Fruit fly (Drosophila melanogaster): Measurements from ENCODE around the gene Pbp95.

Pbp95 gene

DNA sequence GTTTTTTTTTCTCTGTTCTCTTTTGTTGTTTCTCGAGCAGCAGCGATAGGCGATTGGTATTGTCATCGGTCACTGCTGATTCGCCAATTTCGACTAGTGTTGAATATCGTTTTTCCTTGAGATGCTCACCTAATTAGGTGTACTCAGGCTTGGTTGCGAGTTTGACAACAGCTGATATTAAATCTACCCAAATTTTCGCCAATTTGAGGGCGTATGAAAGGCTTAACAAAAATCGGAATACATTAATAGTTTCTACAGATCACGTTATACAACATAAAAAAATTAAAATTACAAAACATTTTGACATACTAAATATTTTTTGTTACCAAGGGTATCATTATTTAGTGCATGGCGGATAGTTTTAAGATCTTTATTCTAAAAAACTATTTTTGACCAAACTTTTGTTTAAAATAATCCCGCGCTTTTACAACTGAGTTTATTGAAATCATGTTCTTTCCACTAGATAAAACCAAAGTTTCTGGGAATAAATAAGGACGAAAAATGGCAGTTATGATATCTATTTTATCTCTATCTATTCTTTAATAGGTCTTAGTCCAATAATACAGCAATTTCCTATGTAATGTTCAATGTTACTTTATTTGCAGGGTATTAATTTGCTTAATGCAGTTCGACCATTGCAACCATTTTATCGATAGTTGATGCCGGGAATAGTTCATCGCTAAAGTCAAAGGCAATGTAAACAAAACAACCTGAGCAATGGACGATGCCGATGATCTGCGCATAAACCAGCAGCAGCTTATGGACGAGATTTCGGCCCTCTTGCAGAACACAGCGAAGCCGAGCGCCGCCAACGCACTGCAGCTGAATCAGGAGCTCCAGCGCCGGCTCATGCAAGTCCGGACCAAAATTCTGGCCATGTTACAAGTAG, at the start of gene Pbp95, which contains the start of gene CG10435:
Gene Pbp95 (plus strand): TSS at position 671 of the 889 bp plus-strand sequence.
Gene CG10435 (minus strand): TSS at position 81 of the 889 bp plus-strand sequence.
- TF ChIP-seq pan (optimal IDR thresholded peaks at IDR 0.05) (peak; percentile 71), EcR (GFP tag; optimal IDR thresholded peaks at IDR 0.05) (no peak), psq (optimal IDR thresholded peaks at IDR 0.05) (no peak), usp (GFP tag; optimal IDR thresholded peaks at IDR 0.05) (no peak), CG8478 (optimal IDR thresholded peaks at IDR 0.05) (no peak)

DNA sequence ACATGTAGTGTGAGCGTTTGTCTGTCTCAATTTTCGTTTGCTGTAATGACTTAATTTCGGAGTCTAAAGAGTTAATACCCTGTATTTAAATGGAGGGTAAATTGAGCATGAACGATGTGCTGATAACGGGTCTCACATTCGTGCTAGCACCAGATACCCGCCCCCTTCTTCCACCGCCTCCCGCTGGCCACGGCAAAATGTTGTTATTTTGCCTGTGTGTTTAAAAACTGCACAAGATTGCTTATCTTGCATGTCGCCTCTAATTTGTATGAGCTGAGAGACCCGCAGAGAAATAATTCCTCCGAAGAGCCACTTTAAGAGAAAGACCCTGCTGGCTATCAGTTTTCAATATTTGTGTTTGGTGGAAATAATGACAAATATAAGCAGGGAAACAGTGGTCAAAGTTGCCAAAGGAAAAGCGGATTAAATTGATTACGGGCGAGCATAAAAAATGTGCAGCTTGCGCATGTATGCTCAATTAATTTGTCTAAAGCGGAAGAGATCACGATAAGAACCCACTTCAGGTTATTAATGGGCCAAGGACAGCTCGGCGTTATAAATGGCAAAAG, 48.8 kb upstream of the Pbp95 start:
- no peak for TF ChIP-seq Dll (optimal IDR thresholded peaks at IDR 0.05)

DNA sequence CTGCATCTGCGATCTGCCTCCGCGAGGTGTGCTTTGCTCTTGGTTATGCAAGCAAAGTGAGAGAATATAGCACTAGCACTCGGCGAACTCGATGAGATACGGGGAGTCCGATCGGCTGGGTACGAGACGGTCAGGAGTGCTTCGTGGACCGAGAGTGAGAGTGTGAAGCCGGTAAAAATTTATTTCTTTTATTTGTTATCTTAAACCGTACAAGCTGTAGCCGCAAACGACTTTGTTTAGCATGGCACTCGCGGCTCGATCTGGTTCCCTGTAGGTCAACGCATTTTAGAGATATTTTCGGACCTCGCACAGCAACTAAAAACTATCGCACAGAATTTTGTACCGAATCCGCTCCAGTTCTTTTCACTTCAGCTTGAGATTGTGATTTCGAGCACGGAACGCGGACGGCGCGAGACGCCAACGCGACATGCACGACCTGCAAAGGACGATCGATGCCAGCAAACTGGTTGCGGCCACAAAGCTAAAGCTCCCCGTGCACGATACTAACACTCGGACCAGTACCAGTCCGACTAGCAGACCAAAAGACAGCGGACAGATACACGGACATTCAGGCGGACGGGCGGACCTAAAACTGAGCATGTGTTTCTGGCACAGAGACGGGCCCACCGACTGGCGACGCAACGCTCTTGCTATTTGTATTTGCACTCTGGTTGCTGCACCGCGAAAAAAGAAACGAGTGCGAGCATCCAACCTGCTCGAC, 46.9 kb upstream of the Pbp95 start:
- no peak for TF ChIP-seq psq (optimal IDR thresholded peaks at IDR 0.05)

DNA sequence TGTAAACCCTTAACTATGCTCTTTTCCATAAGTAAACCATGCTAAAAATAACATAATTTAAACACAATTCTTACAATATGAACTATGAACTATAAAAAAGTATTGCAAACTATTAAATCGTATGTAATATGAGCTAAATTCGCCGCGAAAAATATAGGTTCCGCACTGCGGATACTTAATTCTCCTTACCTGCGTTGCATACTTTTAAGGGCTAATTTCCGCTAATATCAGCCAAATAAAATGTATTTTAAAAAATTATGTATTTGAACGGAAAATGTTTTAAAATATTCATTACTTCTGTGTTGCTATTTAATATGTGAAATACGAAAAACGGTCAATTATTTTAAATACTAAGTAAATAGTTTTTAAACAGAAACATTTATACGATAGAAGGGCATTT, 46.2 kb upstream of the Pbp95 start, which contains the start of gene dsx:
Gene dsx (minus strand): TSS at position 62 of the 400 bp plus-strand sequence.
- TF ChIP-seq psq (optimal IDR thresholded peaks at IDR 0.05), result no peak
- TF ChIP-seq usp (GFP tag; optimal IDR thresholded peaks at IDR 0.05), result no peak
- TF ChIP-seq CG8478 (optimal IDR thresholded peaks at IDR 0.05), result no peak
- no peak for TF ChIP-seq Dll (optimal IDR thresholded peaks at IDR 0.05)
- TF ChIP-seq EcR (GFP tag; optimal IDR thresholded peaks at IDR 0.05), result no peak
- no peak for TF ChIP-seq pan (optimal IDR thresholded peaks at IDR 0.05)

DNA sequence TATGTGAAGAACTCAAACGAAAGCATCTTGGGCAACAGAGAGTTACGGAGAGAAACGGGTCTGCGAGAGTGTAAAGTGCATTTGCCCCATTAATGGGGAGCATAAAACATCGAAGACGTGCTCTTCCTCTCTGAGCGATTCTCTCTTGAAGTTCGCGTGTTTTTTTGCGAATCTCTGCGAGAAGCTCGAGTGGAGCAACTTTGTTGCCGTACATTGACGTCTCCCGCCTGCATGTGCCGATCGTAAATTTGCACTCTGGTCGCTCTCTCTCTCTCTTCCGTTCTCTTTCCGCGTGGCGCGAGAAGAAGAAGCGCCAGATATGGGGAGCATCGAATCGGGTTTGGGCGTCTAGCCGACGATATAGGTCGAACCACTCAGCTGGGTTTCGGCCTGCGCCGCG, 45.8 kb upstream of the Pbp95 start:
- TF ChIP-seq CG8478 (optimal IDR thresholded peaks at IDR 0.05), result no peak
- TF ChIP-seq EcR (GFP tag; optimal IDR thresholded peaks at IDR 0.05), result peak in 1 of 2 experiments; percentile 88
- peak; percentile 89 for TF ChIP-seq Dll (optimal IDR thresholded peaks at IDR 0.05)
- TF ChIP-seq pan (optimal IDR thresholded peaks at IDR 0.05), result no peak

DNA sequence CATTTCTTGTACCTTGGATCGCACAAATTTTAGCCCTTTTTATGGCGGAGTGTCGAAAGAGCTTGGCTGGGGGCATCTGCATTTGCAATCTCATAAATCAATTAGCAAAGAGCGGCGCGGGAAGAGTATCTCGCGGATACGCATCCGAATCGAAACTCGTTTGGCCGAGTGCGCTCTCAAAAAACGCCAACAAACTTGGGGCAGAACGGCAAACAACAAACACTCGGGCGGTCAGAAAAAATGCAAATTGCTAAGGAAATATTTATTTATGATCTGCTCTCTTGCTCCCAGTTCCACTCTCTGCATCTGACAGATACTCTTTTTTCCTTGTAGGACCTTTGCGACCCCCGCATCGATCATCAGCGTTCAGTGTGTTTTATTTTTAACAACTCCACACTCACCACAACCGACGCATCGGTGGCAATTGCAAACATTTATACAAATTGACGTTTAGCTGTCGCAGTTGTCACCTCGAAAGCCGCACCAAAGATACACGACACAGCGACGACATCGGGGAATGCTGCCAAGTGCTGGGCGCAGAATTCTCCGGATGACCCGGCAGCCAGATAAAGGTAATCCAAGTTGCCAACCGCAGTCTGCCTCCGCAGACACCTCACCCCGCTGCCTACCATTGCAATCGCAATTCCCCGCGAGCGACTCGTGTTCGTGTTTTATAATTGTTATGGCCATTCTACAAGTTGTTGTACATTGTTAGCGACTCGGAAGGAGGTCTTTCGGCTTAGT, 44.5 kb upstream of the Pbp95 start:
- TF ChIP-seq CG8478 (optimal IDR thresholded peaks at IDR 0.05), result no peak
- no peak for TF ChIP-seq Dll (optimal IDR thresholded peaks at IDR 0.05)
- TF ChIP-seq psq (optimal IDR thresholded peaks at IDR 0.05), result no peak
- no peak for TF ChIP-seq pan (optimal IDR thresholded peaks at IDR 0.05)
- no peak for TF ChIP-seq usp (GFP tag; optimal IDR thresholded peaks at IDR 0.05)
- no peak for TF ChIP-seq EcR (GFP tag; optimal IDR thresholded peaks at IDR 0.05)

DNA sequence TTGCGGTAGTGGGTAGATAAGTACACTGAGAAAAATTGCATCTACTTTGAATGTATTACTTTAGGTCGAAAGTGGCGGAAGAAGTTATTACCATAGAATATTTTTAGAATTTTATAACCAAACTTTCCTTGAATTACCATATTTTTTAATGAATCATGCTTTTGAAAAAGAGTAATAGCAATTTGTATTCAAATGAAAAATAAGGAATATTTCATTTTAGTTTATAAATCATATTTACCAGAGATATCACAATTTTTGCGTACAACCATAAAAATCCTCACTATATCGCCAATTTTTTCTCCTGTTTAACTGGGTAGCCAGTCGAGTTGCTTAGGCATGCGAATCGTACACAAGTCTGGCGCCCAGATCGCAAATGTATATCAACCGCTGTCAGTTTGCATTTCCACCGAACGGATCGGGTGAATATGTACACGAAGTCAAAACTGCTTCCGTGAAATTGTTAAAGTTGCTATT, 43.9 kb upstream of the Pbp95 start:
- TF ChIP-seq EcR (GFP tag; optimal IDR thresholded peaks at IDR 0.05) (no peak), usp (GFP tag; optimal IDR thresholded peaks at IDR 0.05) (no peak), Dll (optimal IDR thresholded peaks at IDR 0.05) (no peak), psq (optimal IDR thresholded peaks at IDR 0.05) (no peak), pan (optimal IDR thresholded peaks at IDR 0.05) (no peak), CG8478 (optimal IDR thresholded peaks at IDR 0.05) (no peak)

DNA sequence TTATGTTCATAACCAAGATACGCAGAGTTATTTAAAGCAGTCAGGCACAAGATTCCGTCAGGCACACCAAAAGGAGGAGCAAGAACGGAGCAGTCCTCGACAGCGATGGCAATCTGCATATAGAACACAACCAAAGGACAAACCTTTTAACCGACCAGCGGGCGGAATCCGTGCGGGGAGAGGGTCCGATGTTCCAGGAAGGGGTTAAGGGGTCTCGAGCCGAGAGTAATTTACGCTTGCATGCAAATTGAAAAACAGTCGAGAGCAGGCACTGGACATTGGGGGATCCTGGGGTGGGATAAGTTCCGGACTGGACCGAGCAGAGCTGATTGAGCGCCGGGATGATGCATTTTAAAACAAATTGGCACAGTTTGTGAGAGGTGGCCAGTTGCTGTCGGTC, 43.0 kb upstream of the Pbp95 start:
- TF ChIP-seq CG8478 (optimal IDR thresholded peaks at IDR 0.05), result no peak
- TF ChIP-seq EcR (GFP tag; optimal IDR thresholded peaks at IDR 0.05), result no peak
- TF ChIP-seq Dll (optimal IDR thresholded peaks at IDR 0.05), result peak; percentile 3
- no peak for TF ChIP-seq usp (GFP tag; optimal IDR thresholded peaks at IDR 0.05)
- no peak for TF ChIP-seq psq (optimal IDR thresholded peaks at IDR 0.05)
- TF ChIP-seq pan (optimal IDR thresholded peaks at IDR 0.05), result no peak

DNA sequence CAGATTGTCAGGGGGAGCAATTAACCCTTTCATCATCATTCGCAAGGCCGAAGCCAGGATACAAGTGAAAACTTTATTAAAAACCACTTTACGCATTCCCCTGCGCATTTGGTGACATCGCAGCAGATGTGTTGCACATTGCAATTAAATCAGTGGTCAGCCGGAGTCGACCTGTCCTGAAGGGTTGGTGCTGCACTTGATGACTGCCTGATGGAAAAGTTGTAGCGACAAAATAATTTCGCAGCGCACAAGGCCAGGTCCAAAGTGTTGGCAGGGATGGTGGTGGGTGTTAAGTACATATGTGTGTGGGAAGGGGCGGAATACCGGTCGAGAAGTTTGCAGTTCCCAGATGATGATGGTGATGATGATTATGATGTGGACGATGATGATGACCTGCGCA, 41.4 kb upstream of the Pbp95 start:
- no peak for TF ChIP-seq CG8478 (optimal IDR thresholded peaks at IDR 0.05)

DNA sequence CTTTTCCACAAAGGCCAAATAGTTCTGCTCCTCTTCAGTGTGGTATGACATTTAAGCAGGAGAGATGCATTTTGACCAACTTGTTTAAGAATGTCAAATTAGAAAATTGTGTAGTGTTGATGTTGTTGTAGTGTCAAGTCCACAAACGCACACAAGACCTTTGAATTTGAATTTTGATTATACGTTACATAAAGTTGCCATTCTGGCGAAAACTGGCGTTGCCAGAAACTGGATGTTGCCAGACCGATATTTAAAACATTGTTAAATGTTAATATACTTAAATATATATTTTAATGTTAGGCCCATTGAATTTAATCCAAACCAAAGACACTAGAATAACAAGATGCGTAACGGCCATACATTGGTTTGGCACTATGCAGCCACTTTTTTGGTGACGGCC, 40.5 kb upstream of the Pbp95 start:
- TF ChIP-seq Dll (optimal IDR thresholded peaks at IDR 0.05) (no peak), EcR (GFP tag; optimal IDR thresholded peaks at IDR 0.05) (no peak), pan (optimal IDR thresholded peaks at IDR 0.05) (no peak), usp (GFP tag; optimal IDR thresholded peaks at IDR 0.05) (no peak), psq (optimal IDR thresholded peaks at IDR 0.05) (no peak), CG8478 (optimal IDR thresholded peaks at IDR 0.05) (no peak)

DNA sequence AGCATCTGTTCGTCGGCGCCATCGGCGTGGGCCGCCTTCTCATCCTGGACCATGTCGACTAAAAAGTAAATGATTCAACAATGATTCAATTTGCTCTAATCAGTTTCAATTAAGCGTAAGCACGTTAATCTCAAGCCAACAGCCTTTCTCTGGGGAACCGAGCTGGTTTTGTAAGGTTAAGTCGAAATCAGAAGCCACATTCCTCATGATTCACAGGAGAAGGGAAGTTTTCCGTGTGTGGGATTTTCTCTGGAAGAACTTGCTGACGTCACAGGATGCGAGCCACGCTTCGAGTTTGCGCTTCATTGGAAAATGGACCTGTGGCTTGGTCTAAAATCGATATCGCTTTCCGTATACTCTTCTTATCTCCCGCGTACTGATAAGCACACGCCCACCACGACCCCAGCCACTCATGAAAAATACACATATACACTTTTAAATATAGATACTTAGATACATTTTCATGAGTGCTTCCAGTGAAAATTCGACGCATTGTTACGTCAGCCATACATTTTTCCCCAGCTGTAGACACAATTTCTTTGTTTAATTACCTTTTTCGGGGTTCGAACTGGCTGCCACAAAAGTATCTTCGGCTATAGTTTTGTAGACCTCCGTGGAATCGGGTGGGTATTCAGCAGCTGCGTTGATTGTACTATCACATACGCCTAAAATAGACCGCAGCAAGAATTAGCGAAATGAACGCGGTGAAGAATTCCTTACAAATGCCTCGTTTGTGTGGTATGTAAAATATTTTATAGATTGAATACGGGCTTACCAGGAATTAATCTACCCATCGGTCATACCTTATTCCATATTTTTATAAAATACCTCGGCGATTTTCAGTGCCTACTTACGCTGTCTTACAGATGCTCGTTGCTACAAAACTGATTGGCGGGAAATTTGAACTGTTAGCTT, 36.3 kb upstream of the Pbp95 start:
- TF ChIP-seq psq (optimal IDR thresholded peaks at IDR 0.05) (no peak), EcR (GFP tag; optimal IDR thresholded peaks at IDR 0.05) (no peak), usp (GFP tag; optimal IDR thresholded peaks at IDR 0.05) (no peak), Dll (optimal IDR thresholded peaks at IDR 0.05) (no peak), pan (optimal IDR thresholded peaks at IDR 0.05) (no peak), CG8478 (optimal IDR thresholded peaks at IDR 0.05) (no peak)
